Worm (Caenorhabditis elegans) whole organism, L1 larva: ENCODE data around the gene Y37A1A.3.

Experiments used
- C16A3.4 ChIP-seq: fragments of 150-350 bp; optimal IDR thresholded peaks from 2 replicates; lab custom pipeline; 2014; ENCODE audit warnings: missing biosample characterization, missing genetic modification characterization
- F16B12.6 ChIP-seq: fragments of 150-350 bp; optimal IDR thresholded peaks from 2 replicates; lab custom pipeline; 2014; ENCODE audit warnings: missing biosample characterization, missing genetic modification characterization
- aha-1 ChIP-seq: fragments of 150-350 bp; optimal IDR thresholded peaks from 2 replicates; lab custom pipeline; 2014; ENCODE audit warnings: missing biosample characterization, missing genetic modification characterization
- aly-2 ChIP-seq: fragments of 150-350 bp; optimal IDR thresholded peaks from 2 replicates; lab custom pipeline; 2014; ENCODE audit warnings: missing biosample characterization, missing genetic modification characterization
- ceh-8 ChIP-seq: fragments of 200-800 bp; sonication (Bioruptor generic); optimal IDR thresholded peaks from 2 replicates; lab custom pipeline; 2018; ENCODE audit warnings: mild to moderate bottlenecking, missing genetic modification characterization, moderate library complexity, missing compliant biosample characterization
- ceh-82 ChIP-seq, 3 experiments: fragments of 150-350 bp in 1 of 3; sonication (generic microtip) in 2 of 3; optimal IDR thresholded peaks; 2 replicates each; lab custom pipeline; 2014 to 2017; ENCODE audit warnings: missing biosample characterization in 3 of 3, missing genetic modification characterization in 3 of 3
- ceh-90 ChIP-seq: sonication (generic microtip); optimal IDR thresholded peaks from 2 replicates; lab custom pipeline; 2016; ENCODE audit warnings: missing genetic modification characterization, missing compliant biosample characterization
- dpl-1 ChIP-seq, 3 experiments: fragments of 150-350 bp in 2 of 3; sonication (generic microtip) in 1 of 3; optimal IDR thresholded peaks; 2 replicates each; lab custom pipeline; 2014 to 2017; ENCODE audit warnings: missing biosample characterization in 3 of 3, missing genetic modification characterization in 3 of 3, missing genetic modification reagents in 3 of 3
- efl-1 ChIP-seq, 4 experiments: fragments of 150-350 bp; optimal IDR thresholded peaks in 3 of 4; peaks in 1 of 4; 1 replicate in 1 of 4; 2 replicates in 3 of 4; lab custom pipeline; 2014; ENCODE audit warnings: missing biosample characterization in 2 of 4, missing genetic modification characterization in 2 of 4, missing genetic modification reagents in 2 of 4
- egl-27 ChIP-seq, 2 experiments: fragments of 150-350 bp in 1 of 2; sonication (generic microtip); optimal IDR thresholded peaks; 3 replicates each; lab custom pipeline; 2017 to 2018; ENCODE audit warnings: missing biosample characterization in 2 of 2, missing genetic modification characterization in 2 of 2, missing genetic modification reagents in 2 of 2
- elt-2 ChIP-seq: sonication (generic microtip); optimal IDR thresholded peaks from 2 replicates; lab custom pipeline; 2016; ENCODE audit warnings: missing genetic modification characterization, mild to moderate bottlenecking, inconsistent platforms, missing compliant biosample characterization, missing genetic modification reagents
- fkh-8 ChIP-seq: sonication (generic microtip); optimal IDR thresholded peaks from 2 replicates; lab custom pipeline; 2016; ENCODE audit warnings: mild to moderate bottlenecking, missing genetic modification characterization, missing compliant biosample characterization
- grh-1 ChIP-seq: fragments of 200-800 bp; sonication (Bioruptor generic); IDR thresholded peaks from 2 replicates; pipeline ENCODE4 v1.3.6; 2022; ENCODE audit warnings: missing genetic modification reagents, missing genetic modification characterization, missing compliant biosample characterization
- hpl-2 ChIP-seq: fragments of 150-350 bp; optimal IDR thresholded peaks from 2 replicates; lab custom pipeline; 2014; ENCODE audit warnings: missing biosample characterization, missing genetic modification reagents, missing genetic modification characterization
- irx-1 ChIP-seq: sonication (generic microtip); optimal IDR thresholded peaks from 2 replicates; lab custom pipeline; 2016; ENCODE audit warnings: missing genetic modification characterization, missing compliant biosample characterization
- lin-13 ChIP-seq: fragments of 150-350 bp; optimal IDR thresholded peaks from 2 replicates; lab custom pipeline; 2014; ENCODE audit warnings: missing biosample characterization, missing genetic modification reagents, missing genetic modification characterization
- lin-14 ChIP-seq: fragments of 200-800 bp; sonication (Bioruptor generic); optimal IDR thresholded peaks from 2 replicates; lab custom pipeline; 2018; ENCODE audit warnings: mild to moderate bottlenecking, missing genetic modification characterization, moderate library complexity, missing compliant biosample characterization
- lin-35 ChIP-seq, 2 experiments: fragments of 150-350 bp; optimal IDR thresholded peaks; 2 replicates each; lab custom pipeline; 2014; ENCODE audit warnings: missing biosample characterization in 2 of 2, missing genetic modification characterization in 2 of 2, missing genetic modification reagents in 2 of 2
- mab-9 ChIP-seq: fragments of 200-800 bp; sonication (Bioruptor generic); IDR thresholded peaks from 2 replicates; pipeline ENCODE4 v1.3.6; 2022; ENCODE audit warnings: missing genetic modification reagents, missing genetic modification characterization, missing compliant biosample characterization
- mef-2 ChIP-seq: fragments of 150-350 bp; optimal IDR thresholded peaks from 2 replicates; lab custom pipeline; 2014; ENCODE audit warnings: missing biosample characterization, missing genetic modification characterization
- mep-1 ChIP-seq: fragments of 150-350 bp; optimal IDR thresholded peaks from 2 replicates; lab custom pipeline; 2014; ENCODE audit warnings: missing biosample characterization, missing genetic modification characterization
- nhr-11 ChIP-seq: fragments of 150-350 bp; optimal IDR thresholded peaks from 2 replicates; lab custom pipeline; 2014; ENCODE audit warnings: missing biosample characterization, missing genetic modification characterization
- nhr-19 ChIP-seq: fragments of 200-800 bp; sonication (Bioruptor generic); conservative IDR thresholded peaks from 2 replicates; pipeline ENCODE4 v1.3.6; 2022; ENCODE audit warnings: missing genetic modification characterization, missing compliant biosample characterization
- nhr-20 ChIP-seq: sonication (generic microtip); optimal IDR thresholded peaks from 2 replicates; lab custom pipeline; 2016; ENCODE audit warnings: mild to moderate bottlenecking, missing genetic modification characterization, missing compliant biosample characterization
- nhr-77 ChIP-seq: fragments of 150-350 bp; optimal IDR thresholded peaks from 2 replicates; lab custom pipeline; 2014; ENCODE audit warnings: missing biosample characterization, missing genetic modification characterization
- nhr-85 ChIP-seq: sonication (generic microtip); peaks from one replicate; lab custom pipeline; 2016; ENCODE audit warnings: missing genetic modification characterization, inconsistent platforms, missing compliant biosample characterization
- nhr-90 ChIP-seq: sonication (generic microtip); optimal IDR thresholded peaks from 2 replicates; lab custom pipeline; 2016; ENCODE audit warnings: mild to moderate bottlenecking, missing genetic modification characterization, missing compliant biosample characterization; ENCODE audit not compliant: poor library complexity
- pag-3 ChIP-seq: sonication (generic microtip); optimal IDR thresholded peaks from 2 replicates; lab custom pipeline; 2017; ENCODE audit warnings: missing genetic modification characterization, mild to moderate bottlenecking, missing compliant biosample characterization, antibody characterized with exemption, borderline replicate concordance; ENCODE audit not compliant: insufficient read depth
- pax-3 ChIP-seq: fragments of 200-800 bp; sonication (Bioruptor generic); optimal IDR thresholded peaks from 2 replicates; lab custom pipeline; 2018; ENCODE audit warnings: mild to moderate bottlenecking, missing genetic modification characterization, moderate library complexity, missing compliant biosample characterization
- snpc-4 ChIP-seq: fragments of 150-350 bp; optimal IDR thresholded peaks from 2 replicates; lab custom pipeline; 2014; ENCODE audit warnings: missing biosample characterization, missing genetic modification characterization
- snu-23 ChIP-seq: sonication (generic microtip); optimal IDR thresholded peaks from 2 replicates; lab custom pipeline; 2016; ENCODE audit warnings: missing genetic modification characterization, missing compliant biosample characterization
- sptf-1 ChIP-seq: fragments of 150-350 bp; optimal IDR thresholded peaks from 2 replicates; lab custom pipeline; 2014; ENCODE audit warnings: missing biosample characterization, missing genetic modification characterization
- tbx-2 ChIP-seq: sonication (generic microtip); optimal IDR thresholded peaks from 2 replicates; lab custom pipeline; 2016; ENCODE audit warnings: missing genetic modification characterization, missing compliant biosample characterization
- tlp-1 ChIP-seq: fragments of 150-350 bp; optimal IDR thresholded peaks from 2 replicates; lab custom pipeline; 2014; ENCODE audit warnings: missing biosample characterization, missing genetic modification characterization
- unc-130 ChIP-seq: fragments of 150-350 bp; optimal IDR thresholded peaks from 2 replicates; lab custom pipeline; 2017; ENCODE audit warnings: missing biosample characterization, missing genetic modification characterization, inconsistent platforms
- unc-98 ChIP-seq: fragments of 200-800 bp; sonication (Bioruptor generic); IDR thresholded peaks from 2 replicates; pipeline ENCODE4 v1.3.6; 2022; ENCODE audit warnings: missing genetic modification characterization, missing compliant biosample characterization
- zip-4 ChIP-seq: fragments of 200-800 bp; sonication (Bioruptor generic); optimal IDR thresholded peaks from 2 replicates; lab custom pipeline; 2018; ENCODE audit warnings: mild to moderate bottlenecking, missing genetic modification characterization, moderate library complexity, missing compliant biosample characterization
- ztf-4 ChIP-seq: fragments of 150-350 bp; optimal IDR thresholded peaks from 2 replicates; lab custom pipeline; 2014; ENCODE audit warnings: missing biosample characterization, missing genetic modification characterization

Y37A1A.3 gene

DNA sequence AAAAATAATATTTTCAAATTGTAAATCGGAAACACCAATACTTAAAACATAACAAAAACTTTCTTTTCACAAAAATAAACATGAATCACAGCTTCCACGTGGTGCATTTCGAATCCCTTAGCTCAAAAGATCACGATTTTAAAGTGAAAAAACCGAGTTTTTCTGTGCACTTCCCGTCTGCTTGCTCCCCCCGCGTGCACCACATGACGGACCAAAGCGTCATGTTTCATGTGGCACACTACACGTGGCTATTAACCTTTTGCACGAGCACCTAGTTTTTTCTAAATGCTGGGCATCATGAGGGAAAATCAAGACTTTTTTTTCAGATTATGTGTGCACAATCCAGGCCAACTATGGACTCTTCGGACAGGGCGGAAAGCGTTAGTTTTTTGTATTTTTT lies 21.9 kb downstream of the Y37A1A.3 start (continued):
- TF ChIP-seq hpl-2 (GFP tag; lab: Kevin White, UChicago) (no peak), efl-1 (optimal IDR thresholded peaks at IDR 0.05; lab: Kevin White, UChicago) (peak in 1 of 2 experiments; percentile 2), efl-1 (GFP tag; optimal IDR thresholded peaks at IDR 0.05 in 1 of 2; lab: Kevin White, UChicago) (no peak), snu-23 (peak; percentile 55), ceh-90 (tag; lab: Kevin White, UChicago) (no peak), ceh-8 (GFP tag; lab: Kevin White, UChicago) (no peak), nhr-77 (no peak), sptf-1 (tag; lab: Kevin White, UChicago) (no peak), nhr-90 (tag; lab: Kevin White, UChicago) (no peak), unc-130 (no peak), zip-4 (no peak), nhr-85 (tag; lab: Kevin White, UChicago) (no peak), aha-1 (no peak), ztf-4 (peak; percentile 16), lin-14 (GFP tag; lab: Kevin White, UChicago) (peak; percentile 83), snpc-4 (tag; lab: Kevin White, UChicago) (no peak), dpl-1 (GFP tag; optimal IDR thresholded peaks at IDR 0.05; lab: Kevin White, UChicago) (no peak), elt-2 (tag; lab: Kevin White, UChicago) (no peak), nhr-11 (tag; lab: Kevin White, UChicago) (no peak), fkh-8 (tag; lab: Kevin White, UChicago) (no peak), lin-35 (GFP tag; optimal IDR thresholded peaks at IDR 0.05; lab: Kevin White, UChicago) (peak in 1 of 2 experiments; percentile 18), nhr-20 (tag; lab: Kevin White, UChicago) (peak; percentile 26), ceh-82 (tag; optimal IDR thresholded peaks at IDR 0.05; lab: Kevin White, UChicago) (no peak), lin-13 (GFP tag; lab: Kevin White, UChicago) (no peak)

DNA sequence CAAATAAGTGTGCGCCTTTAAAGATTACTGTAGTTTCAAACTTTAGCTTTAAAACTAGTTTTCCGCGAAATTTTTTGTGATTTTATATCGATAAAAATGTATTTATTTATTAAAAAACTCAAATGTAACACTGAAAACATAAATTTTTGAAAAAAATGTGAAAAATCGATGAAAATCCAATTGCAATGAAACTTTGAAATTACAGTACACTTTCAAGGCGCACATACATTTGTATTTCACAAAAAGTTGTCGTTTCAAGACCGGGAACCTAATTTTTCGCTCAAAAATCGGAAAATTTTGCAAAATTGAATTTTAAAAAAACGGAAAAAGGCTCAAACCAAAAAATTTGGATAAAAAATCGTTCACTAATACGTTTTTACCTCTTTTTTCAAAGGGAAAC lies 22.3 kb downstream of the Y37A1A.3 start:
- TF ChIP-seq aly-2 (tag; lab: Kevin White, UChicago) = no peak
- TF ChIP-seq zip-4 = no peak
- TF ChIP-seq nhr-77 = no peak
- no peak for TF ChIP-seq C16A3.4
- no peak for TF ChIP-seq irx-1 (tag; lab: Kevin White, UChicago)
- TF ChIP-seq F16B12.6 (tag; lab: Kevin White, UChicago) = no peak
- no peak for TF ChIP-seq mep-1 (tag; lab: Kevin White, UChicago)
- TF ChIP-seq unc-130 = no peak
- TF ChIP-seq pax-3 (tag; lab: Kevin White, UChicago) = no peak
- no peak for TF ChIP-seq lin-35 (GFP tag; optimal IDR thresholded peaks at IDR 0.05; lab: Kevin White, UChicago)
- no peak for TF ChIP-seq egl-27 (tag; optimal IDR thresholded peaks at IDR 0.05; lab: Kevin White, UChicago)

DNA sequence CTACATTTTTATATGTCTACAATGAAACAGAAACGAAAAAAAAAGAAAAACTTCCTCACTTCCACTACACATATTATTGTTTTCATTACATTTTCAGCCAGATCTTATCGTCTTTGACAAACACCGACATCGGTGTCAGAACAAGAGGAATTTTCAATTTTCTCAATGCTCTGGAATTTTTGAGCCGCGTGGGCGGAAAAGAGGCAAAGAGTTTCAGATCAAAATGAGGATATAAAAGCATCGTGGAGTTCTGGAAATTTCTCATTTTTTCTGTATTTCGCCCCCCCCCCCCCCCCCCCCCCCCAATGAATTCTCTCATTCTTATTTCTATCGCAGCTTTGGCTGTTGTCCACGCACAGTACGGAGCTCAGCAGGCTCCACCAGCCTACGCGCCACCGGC lies 22.8 kb downstream of the Y37A1A.3 start, which contains the start of gene B0513.4:
TSS of gene B0513.4 (plus strand) at position 301 of the 400 bp plus-strand sequence.
- TF ChIP-seq mef-2 (tag; lab: Kevin White, UChicago) (no peak), snu-23 (no peak), unc-98 (no peak), nhr-19 (GFP tag; lab: Robert Waterston, UW) (no peak), ceh-8 (GFP tag; lab: Kevin White, UChicago) (no peak), tlp-1 (tag; lab: Kevin White, UChicago) (no peak), grh-1 (no peak), nhr-90 (tag; lab: Kevin White, UChicago) (no peak), tbx-2 (tag; lab: Kevin White, UChicago) (no peak), mab-9 (GFP tag; lab: Robert Waterston, UW) (no peak), pag-3 (tag; lab: Kevin White, UChicago) (no peak)
- TF ChIP-seq, all 84 proteins: peak for 0
